Fruit fly (Drosophila melanogaster) S2 (cell line): ENCODE results near the gene bves.

Experiments used
- CG8478 ChIP-seq: fragments of >200 bp; optimal IDR thresholded peaks from 2 replicates; lab custom pipeline; 2018
- CTCF ChIP-seq, 2 experiments: fragments of >200 bp; optimal IDR thresholded peaks; 2 replicates each; lab custom pipeline; 2018

The bves gene

dm6 chrX:21072953-21073352 lies 19.2 kb downstream of the bves start:
- TF ChIP-seq CG8478 (no peak), CTCF (optimal IDR thresholded peaks at IDR 0.05; lab: Kevin White, UChicago) (no peak)

DNA sequence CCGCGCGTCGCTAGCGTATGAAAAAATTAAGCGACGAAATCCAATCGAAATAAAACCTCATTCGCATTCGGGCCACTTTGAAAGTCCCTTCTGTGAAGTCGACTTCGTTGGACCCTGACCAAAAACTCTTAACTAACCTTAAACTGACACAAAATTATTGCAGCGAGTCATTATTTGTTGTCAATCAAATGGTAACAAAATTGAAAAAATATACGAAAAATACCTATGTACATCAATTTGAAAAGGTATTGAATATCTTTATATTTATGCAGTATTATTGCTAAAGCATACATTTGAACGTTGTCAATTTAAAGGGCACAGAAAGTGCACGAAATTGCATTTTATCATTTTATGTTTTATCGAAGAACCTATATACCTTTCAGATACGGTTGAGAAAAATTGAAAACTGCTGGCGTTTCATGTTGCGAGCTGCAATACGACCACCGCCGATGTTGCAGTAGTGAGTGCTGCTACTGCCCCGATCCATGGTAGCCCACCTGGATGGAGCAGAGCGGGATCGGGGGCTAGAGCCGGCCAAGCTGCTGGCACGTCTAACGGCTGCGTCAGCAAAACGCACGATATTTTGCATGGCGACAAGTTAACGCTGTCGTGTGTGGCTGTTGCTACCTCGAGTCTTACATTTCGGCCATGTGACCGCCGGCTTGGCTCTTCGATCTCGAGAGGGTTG lies 20.0 kb downstream of the bves start:
- no peak for TF ChIP-seq CTCF (optimal IDR thresholded peaks at IDR 0.05; lab: Kevin White, UChicago)
- no peak for TF ChIP-seq CG8478

- TF ChIP-seq CG8478 (no peak), CTCF (optimal IDR thresholded peaks at IDR 0.05; lab: Kevin White, UChicago) (no peak)
Measured at dm6 chrX:21074329-21074708, 20.6 kb downstream of the bves start.

DNA sequence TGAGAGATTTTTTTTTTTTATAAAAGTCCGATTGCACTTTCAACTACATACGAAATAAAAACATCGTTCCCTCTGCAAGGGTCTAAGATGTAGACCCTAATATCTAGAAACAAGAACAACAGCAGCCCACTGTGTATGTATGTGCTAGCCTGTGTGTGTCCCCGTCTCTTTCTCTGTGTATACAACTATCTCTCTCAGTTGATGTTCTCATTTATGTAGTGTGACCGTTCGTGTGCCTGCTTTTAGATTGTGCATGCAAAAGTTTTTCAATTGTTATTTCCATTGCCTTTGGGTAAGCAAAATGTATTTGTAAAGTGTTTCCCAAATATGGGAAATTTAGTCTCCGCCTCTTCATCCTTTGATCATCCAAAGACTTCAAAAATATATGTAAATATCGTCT lies 26.6 kb downstream of the bves start:
- no peak for TF ChIP-seq CTCF (optimal IDR thresholded peaks at IDR 0.05; lab: Kevin White, UChicago)
- TF ChIP-seq CG8478, result no peak

- TF ChIP-seq CG8478, result no peak
- TF ChIP-seq CTCF (optimal IDR thresholded peaks at IDR 0.05; lab: Kevin White, UChicago), result no peak
Measured at dm6 chrX:21083246-21083645, 29.5 kb downstream of the bves start.

- TF ChIP-seq CG8478, result no peak
- TF ChIP-seq CTCF (optimal IDR thresholded peaks at IDR 0.05; lab: Kevin White, UChicago), result no peak
Measured at dm6 chrX:21093544-21093943, 39.8 kb downstream of the bves start, which contains the start of gene stg1. Gene stg1, plus strand, starts transcription at chrX:21093844.

DNA sequence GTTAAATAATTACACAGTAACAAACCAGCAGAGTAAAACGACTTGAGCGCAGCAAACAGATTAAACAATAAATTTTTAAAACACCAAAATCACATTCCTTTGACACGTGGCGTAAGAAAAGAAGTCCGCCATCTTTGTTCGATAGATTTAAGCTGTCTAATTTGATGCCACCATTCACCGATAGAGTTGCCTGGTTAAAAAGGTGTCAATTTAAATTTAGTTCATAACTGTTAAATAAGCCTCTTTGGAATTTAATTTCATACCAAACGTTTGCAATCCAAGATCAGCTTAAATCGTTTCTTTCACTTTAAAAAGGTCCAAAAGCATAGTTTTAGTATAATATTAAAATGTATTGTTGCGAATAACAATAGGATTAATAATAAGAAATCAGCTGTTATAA lies 48.3 kb downstream of the bves start, which contains the start of gene CG15446:
Gene CG15446, minus strand, starts transcription at position 101 of the 400 bp plus-strand sequence.
- TF ChIP-seq CG8478 (no peak), CTCF (optimal IDR thresholded peaks at IDR 0.05; lab: Kevin White, UChicago) (no peak)

dm6 chrX:21106269-21106668 lies 52.5 kb downstream of the bves start, which contains the start of gene CG1503:
Gene CG1503, minus strand, starts transcription at chrX:21106369.
- TF ChIP-seq CG8478 (no peak), CTCF (optimal IDR thresholded peaks at IDR 0.05; lab: Kevin White, UChicago) (no peak)

DNA sequence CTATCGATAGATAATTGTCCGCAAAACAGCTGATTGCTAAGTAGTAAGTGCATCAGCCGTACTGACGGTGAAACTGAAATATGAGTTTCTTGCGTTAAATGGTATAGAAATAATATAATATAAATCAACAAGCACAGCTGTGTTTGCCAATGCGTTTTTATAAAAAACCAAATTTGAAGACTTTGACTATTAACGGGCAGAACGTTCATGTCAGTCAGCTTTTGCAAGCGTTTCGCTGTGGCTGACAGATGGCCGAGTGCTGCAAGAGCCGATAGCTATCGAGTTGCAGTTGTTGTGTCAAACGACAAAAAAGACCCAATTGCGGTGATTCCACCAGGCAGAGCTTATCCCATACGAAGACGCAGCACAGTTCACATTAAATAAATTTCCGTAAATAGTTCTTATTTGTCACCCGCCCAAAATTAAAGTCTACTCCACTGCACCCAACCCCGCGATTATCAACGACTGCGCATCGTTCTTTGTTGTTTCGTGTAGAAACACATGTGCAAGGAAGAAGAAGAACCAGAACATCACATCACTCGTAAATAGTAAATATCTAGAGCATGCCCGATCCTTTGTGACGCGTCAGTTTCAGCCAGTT lies 63.2 kb downstream of the bves start, which contains the start of the genes unc and CG15445:
Gene unc, minus strand, starts transcription at position 51 of the 601 bp plus-strand sequence.
Gene CG15445, plus strand, starts transcription at position 296 of the 601 bp plus-strand sequence.
- TF ChIP-seq CG8478 (no peak), CTCF (optimal IDR thresholded peaks at IDR 0.05; lab: Kevin White, UChicago) (peak in 1 of 2 experiments; percentile 17)

- TF ChIP-seq CG8478, result no peak
- no peak for TF ChIP-seq CTCF (optimal IDR thresholded peaks at IDR 0.05; lab: Kevin White, UChicago)
Measured at dm6 chrX:21123499-21123898, 69.7 kb downstream of the bves start, which contains the start of gene ldd. Gene ldd, plus strand, starts transcription at chrX:21123634.

DNA sequence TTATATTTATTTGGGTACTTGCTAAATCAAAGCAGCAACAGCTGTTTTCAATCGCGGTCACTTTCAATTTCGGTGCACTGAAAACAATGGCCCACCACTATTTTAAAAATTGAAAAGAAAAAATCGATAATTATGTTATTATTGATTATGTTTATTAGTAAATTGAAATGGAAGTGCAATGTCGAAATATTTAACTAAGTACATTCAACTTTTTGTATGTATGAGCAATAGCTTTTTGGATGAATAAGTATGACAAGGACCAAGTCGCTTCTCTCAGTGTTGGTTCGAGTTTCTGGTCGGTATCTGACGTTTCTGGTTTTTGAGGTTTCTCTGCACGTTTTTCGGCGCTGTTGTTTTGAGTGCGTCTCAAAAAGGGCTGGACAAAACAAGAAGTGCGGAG lies 70.4 kb downstream of the bves start:
- TF ChIP-seq CTCF (optimal IDR thresholded peaks at IDR 0.05; lab: Kevin White, UChicago) (no peak), CG8478 (no peak)

DNA sequence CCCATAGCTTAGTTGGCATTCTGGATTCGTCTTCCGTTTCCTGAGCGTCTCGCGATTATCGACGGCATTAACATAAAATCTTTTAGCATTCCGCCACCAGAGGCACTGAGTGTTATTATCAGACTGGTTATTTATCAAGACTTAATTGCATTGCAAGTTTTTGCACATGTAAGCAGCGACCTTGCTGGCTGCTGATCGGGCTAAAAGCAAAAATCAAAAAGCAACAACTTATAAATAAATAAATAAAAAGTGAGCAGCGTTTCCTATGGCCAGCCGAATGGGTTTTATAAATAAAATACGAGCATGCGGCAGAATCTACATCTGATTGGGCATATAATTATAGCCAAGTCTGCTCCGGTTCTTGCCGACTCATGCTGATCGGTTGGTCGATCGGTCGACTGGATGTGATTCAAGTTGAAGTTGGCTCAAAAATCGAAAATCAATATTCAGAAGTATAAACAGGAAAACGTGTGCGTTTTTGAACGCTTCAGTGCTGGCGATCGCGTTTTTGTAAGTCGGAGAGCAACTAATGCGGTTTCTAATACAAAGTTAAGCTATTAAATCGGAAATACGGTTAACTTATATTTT lies 72.3 kb downstream of the bves start:
- TF ChIP-seq CG8478, result no peak
- no peak for TF ChIP-seq CTCF (optimal IDR thresholded peaks at IDR 0.05; lab: Kevin White, UChicago)

dm6 chrX:21126790-21127189 lies 73.0 kb downstream of the bves start:
- TF ChIP-seq CTCF (optimal IDR thresholded peaks at IDR 0.05; lab: Kevin White, UChicago) (no peak), CG8478 (no peak)

DNA sequence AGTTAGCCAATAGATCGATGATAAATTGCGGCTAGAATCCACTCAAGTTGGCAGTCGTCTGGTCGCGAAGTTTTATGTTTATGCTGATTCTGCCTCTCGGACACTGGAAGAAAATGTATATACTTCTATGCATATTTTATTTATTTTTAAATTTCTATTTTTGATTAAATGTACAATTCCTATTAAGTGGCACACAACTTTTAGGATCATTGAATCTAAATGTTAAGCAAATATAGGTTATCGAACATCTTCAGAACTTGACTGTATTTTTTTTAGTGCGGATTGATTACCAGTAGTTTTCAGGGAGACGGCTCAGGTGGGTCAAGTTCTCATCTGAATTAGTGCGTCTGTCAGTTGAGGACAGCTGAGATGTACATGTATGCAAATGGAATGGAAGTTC lies 73.5 kb downstream of the bves start:
- TF ChIP-seq CG8478, result no peak
- no peak for TF ChIP-seq CTCF (optimal IDR thresholded peaks at IDR 0.05; lab: Kevin White, UChicago)
